Fruit fly (Drosophila melanogaster) whole organism, adult: ENCODE measurements around the gene CG1316.

ENCODE experiments used
- CG11617 ChIP-seq: fragments of 200-800 bp; sonication (Bioruptor generic); optimal IDR thresholded peaks from 2 replicates; lab custom pipeline; 2017; ENCODE audit warnings: mild to moderate bottlenecking, missing biosample characterization, missing genetic modification reagents, missing genetic modification characterization
- CG12768 ChIP-seq: fragments of 200-800 bp; sonication (Bioruptor generic); optimal IDR thresholded peaks from 2 replicates; lab custom pipeline; 2017; ENCODE audit warnings: missing biosample characterization, missing genetic modification characterization, mild to moderate bottlenecking, moderate library complexity, missing genetic modification reagents
- CG14711 ChIP-seq: fragments of 200-800 bp; sonication (Bioruptor generic); optimal IDR thresholded peaks from 2 replicates; lab custom pipeline; 2018; ENCODE audit warnings: missing biosample characterization, mild to moderate bottlenecking, missing genetic modification characterization, moderate library complexity
- CG1620 ChIP-seq: fragments of 200-800 bp; sonication (Bioruptor generic); optimal IDR thresholded peaks from 2 replicates; lab custom pipeline; 2016; ENCODE audit warnings: missing biosample characterization, missing genetic modification characterization
- CG33017 ChIP-seq: fragments of 200-800 bp; sonication (Bioruptor generic); optimal IDR thresholded peaks from 2 replicates; lab custom pipeline; 2018; ENCODE audit warnings: missing biosample characterization, mild to moderate bottlenecking, missing genetic modification characterization, moderate library complexity
- CG5204 ChIP-seq: fragments of 200-800 bp; sonication (Bioruptor generic); optimal IDR thresholded peaks from 2 replicates; lab custom pipeline; 2016; ENCODE audit warnings: missing biosample characterization, missing genetic modification characterization
- CG7045 ChIP-seq: fragments of 200-800 bp; sonication (Bioruptor generic); optimal IDR thresholded peaks from 2 replicates; lab custom pipeline; 2017; ENCODE audit warnings: missing biosample characterization, mild to moderate bottlenecking, missing genetic modification characterization
- CG7101 ChIP-seq: fragments of 200-800 bp; sonication (Bioruptor generic); optimal IDR thresholded peaks from 2 replicates; lab custom pipeline; 2018; ENCODE audit warnings: missing biosample characterization, mild to moderate bottlenecking, missing genetic modification characterization, moderate library complexity
- Clk ChIP-seq: fragments of 200-800 bp; sonication (Bioruptor generic); optimal IDR thresholded peaks from 2 replicates; lab custom pipeline; 2017; ENCODE audit warnings: missing biosample characterization, missing genetic modification characterization
- Crg-1 ChIP-seq: fragments of 200-800 bp; sonication (Bioruptor generic); optimal IDR thresholded peaks from 2 replicates; lab custom pipeline; 2016; ENCODE audit warnings: missing biosample characterization, missing genetic modification characterization
- Hr96 ChIP-seq: fragments of 200-800 bp; sonication (Bioruptor generic); optimal IDR thresholded peaks from 2 replicates; lab custom pipeline; 2016; ENCODE audit warnings: missing biosample characterization, missing genetic modification characterization
- Mnt ChIP-seq: fragments of 200-800 bp; sonication (Bioruptor generic); optimal IDR thresholded peaks from 2 replicates; lab custom pipeline; 2016; ENCODE audit warnings: missing biosample characterization, mild to moderate bottlenecking, missing genetic modification characterization
- bab1 ChIP-seq: fragments of 200-800 bp; sonication (Bioruptor generic); optimal IDR thresholded peaks from 3 replicates; lab custom pipeline; 2019; ENCODE audit warnings: missing biosample characterization, mild to moderate bottlenecking, missing genetic modification characterization, moderate library complexity
- cic ChIP-seq: fragments of 200-800 bp; sonication (Bioruptor generic); optimal IDR thresholded peaks from 2 replicates; lab custom pipeline; 2017; ENCODE audit warnings: missing biosample characterization, mild to moderate bottlenecking, missing genetic modification characterization, moderate library complexity
- cnc ChIP-seq, 2 experiments: fragments of >200 bp; optimal IDR thresholded peaks; 2 replicates each; lab custom pipeline; 2017
- kay ChIP-seq: fragments of 200-800 bp; sonication (Bioruptor generic); peaks from one replicate; lab custom pipeline; 2016; ENCODE audit warnings: missing biosample characterization, missing genetic modification characterization, borderline replicate concordance
- ovo ChIP-seq: fragments of 200-800 bp; sonication (Bioruptor generic); optimal IDR thresholded peaks from 2 replicates; lab custom pipeline; 2016; ENCODE audit warnings: missing biosample characterization, missing genetic modification characterization
- pad ChIP-seq: fragments of 200-800 bp; sonication (Bioruptor generic); optimal IDR thresholded peaks from 3 replicates; lab custom pipeline; 2017; ENCODE audit warnings: missing biosample characterization, missing genetic modification characterization, mild to moderate bottlenecking, moderate library complexity, missing genetic modification reagents
- tj ChIP-seq: fragments of 200-800 bp; sonication (Bioruptor generic); optimal IDR thresholded peaks from 3 replicates; lab custom pipeline; 2017; ENCODE audit warnings: missing biosample characterization, mild to moderate bottlenecking, missing genetic modification characterization, moderate library complexity
- toe ChIP-seq: fragments of 200-800 bp; sonication (Bioruptor generic); optimal IDR thresholded peaks from 2 replicates; lab custom pipeline; 2016; ENCODE audit warnings: missing biosample characterization, missing genetic modification characterization

The CG1316 gene

dm6 chr3L:4269920-4270319 is 13.7 kb upstream of the CG1316 start:
- TF ChIP-seq CG7101 (tag; lab: Kevin White, UChicago) (no peak), CG11617 (GFP tag; lab: Kevin White, UChicago) (no peak), tj (GFP tag; lab: Kevin White, UChicago) (no peak), CG33017 (no peak), cnc (optimal IDR thresholded peaks at IDR 0.05; lab: Kevin White, UChicago) (no peak), CG5204 (no peak), Mnt (GFP tag; lab: Kevin White, UChicago) (no peak), ovo (GFP tag; lab: Kevin White, UChicago) (no peak), Crg-1 (GFP tag; lab: Kevin White, UChicago) (no peak), Hr96 (GFP tag; lab: Kevin White, UChicago) (no peak), CG14711 (tag; lab: Kevin White, UChicago) (no peak), pad (no peak), CG7045 (no peak), cic (no peak), CG1620 (no peak), Clk (no peak), kay (no peak), CG12768 (no peak)

- TF ChIP-seq toe (no peak), CG33017 (no peak), CG12768 (no peak), CG14711 (tag; lab: Kevin White, UChicago) (no peak), CG5204 (no peak), Hr96 (GFP tag; lab: Kevin White, UChicago) (no peak), cnc (optimal IDR thresholded peaks at IDR 0.05; lab: Kevin White, UChicago) (no peak)
Measured at dm6 chr3L:4270949-4271827, 12.5 kb upstream of the CG1316 start.

DNA sequence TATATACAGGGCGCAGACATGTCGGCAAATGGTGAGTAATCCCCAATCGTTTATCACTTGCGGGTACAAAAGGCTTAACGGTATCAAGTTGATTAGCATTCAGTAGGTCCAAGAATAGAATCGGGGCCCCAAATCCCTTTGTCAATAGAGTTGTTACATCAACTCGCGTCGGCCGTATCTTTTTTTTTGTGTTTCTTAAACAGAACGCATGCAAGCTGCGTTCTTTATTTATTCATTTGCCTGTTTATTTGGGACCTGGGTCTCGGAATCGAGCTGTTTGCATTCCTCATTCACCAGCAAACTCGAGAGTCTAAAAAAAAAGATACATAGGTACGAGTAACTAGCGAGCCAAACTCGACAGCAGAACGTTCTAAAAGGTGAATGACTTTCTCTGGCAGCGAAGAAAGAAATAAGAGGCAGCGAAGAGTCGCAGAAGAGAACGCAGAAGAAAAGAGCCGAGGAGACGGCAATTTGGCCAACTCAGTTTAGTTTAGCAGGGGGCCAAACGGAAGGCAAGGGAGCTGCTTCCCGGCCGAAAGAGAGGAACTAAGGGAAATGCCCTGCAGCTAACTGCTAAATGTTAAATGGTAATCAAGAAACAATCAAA is 11.4 kb upstream of the CG1316 start:
- no peak for TF ChIP-seq cic
- TF ChIP-seq Clk: no peak
- no peak for TF ChIP-seq Crg-1 (GFP tag; lab: Kevin White, UChicago)
- TF ChIP-seq CG12768: no peak
- TF ChIP-seq CG7045: no peak
- no peak for TF ChIP-seq Hr96 (GFP tag; lab: Kevin White, UChicago)
- TF ChIP-seq CG11617 (GFP tag; lab: Kevin White, UChicago): no peak
- no peak for TF ChIP-seq CG33017
- TF ChIP-seq CG1620: no peak
- no peak for TF ChIP-seq cnc (optimal IDR thresholded peaks at IDR 0.05; lab: Kevin White, UChicago)
- TF ChIP-seq kay: no peak
- TF ChIP-seq bab1 (GFP tag; lab: Kevin White, UChicago): no peak
- TF ChIP-seq CG7101 (tag; lab: Kevin White, UChicago): no peak
- no peak for TF ChIP-seq Mnt (GFP tag; lab: Kevin White, UChicago)
- TF ChIP-seq toe: no peak
- no peak for TF ChIP-seq CG5204
- no peak for TF ChIP-seq pad
- no peak for TF ChIP-seq CG14711 (tag; lab: Kevin White, UChicago)
- no peak for TF ChIP-seq ovo (GFP tag; lab: Kevin White, UChicago)
- no peak for TF ChIP-seq tj (GFP tag; lab: Kevin White, UChicago)

DNA sequence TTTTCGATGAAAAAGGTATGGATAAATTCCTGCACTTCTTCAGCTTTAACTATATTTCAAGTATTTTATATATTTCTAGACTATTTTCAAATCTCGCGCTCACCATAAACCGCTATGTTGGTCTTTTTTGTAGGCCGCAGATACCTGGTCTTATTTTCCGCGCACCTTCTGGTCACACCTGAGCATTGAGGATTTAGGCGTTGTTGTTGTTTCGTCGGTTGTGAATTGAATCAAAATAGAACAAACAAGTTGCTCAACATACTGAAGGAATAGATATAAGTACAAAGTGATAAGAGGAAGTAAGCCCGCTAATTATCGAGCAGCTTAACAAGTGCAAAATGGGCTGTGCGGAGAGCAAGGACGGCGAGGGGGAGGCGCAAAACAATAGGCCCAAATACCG is 5.9 kb upstream of the CG1316 start, which contains the start of gene Ctl1:
Gene Ctl1, plus strand, starts transcription at position 167 of the 400 bp plus-strand sequence.
- TF ChIP-seq bab1 (GFP tag; lab: Kevin White, UChicago): peak; percentile 23
- TF ChIP-seq CG7045: no peak

DNA sequence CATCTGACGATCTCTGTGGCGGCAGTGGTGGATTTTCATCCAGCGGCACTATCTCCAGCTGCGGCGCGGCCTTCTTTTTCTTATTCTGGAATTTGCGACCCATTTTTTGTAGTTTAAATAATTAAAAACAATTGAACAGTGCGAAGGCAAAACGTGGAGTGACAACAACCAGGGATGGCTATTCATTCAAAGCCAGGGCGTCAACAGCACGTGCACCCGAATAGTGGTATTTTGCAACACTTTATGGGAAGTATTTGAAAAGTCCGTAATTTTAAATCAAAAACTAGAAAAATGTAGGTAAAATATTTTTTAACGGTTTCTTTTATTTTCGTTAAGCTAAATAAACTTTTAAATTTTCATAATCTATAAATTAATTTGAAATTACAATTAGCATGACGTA is 1.0 kb upstream of the CG1316 start, which contains the start of gene CG11583:
Gene CG11583, minus strand, starts transcription at position 191 of the 400 bp plus-strand sequence.
- TF ChIP-seq Crg-1 (GFP tag; lab: Kevin White, UChicago) (peak; percentile 64), toe (peak; percentile 63), CG14711 (tag; lab: Kevin White, UChicago) (peak; percentile 53), tj (GFP tag; lab: Kevin White, UChicago) (no peak), CG5204 (no peak), Hr96 (GFP tag; lab: Kevin White, UChicago) (no peak), CG12768 (peak; percentile 52), pad (peak; percentile 57), CG33017 (peak; percentile 7), Mnt (GFP tag; lab: Kevin White, UChicago) (peak; percentile 100), bab1 (GFP tag; lab: Kevin White, UChicago) (peak; percentile 21), CG1620 (peak; percentile 76), Clk (no peak), CG7045 (peak; percentile 19), CG11617 (GFP tag; lab: Kevin White, UChicago) (no peak), cic (peak; percentile 24), cnc (optimal IDR thresholded peaks at IDR 0.05; lab: Kevin White, UChicago) (no peak), ovo (GFP tag; lab: Kevin White, UChicago) (peak; percentile 26), CG7101 (tag; lab: Kevin White, UChicago) (peak; percentile 72)

DNA sequence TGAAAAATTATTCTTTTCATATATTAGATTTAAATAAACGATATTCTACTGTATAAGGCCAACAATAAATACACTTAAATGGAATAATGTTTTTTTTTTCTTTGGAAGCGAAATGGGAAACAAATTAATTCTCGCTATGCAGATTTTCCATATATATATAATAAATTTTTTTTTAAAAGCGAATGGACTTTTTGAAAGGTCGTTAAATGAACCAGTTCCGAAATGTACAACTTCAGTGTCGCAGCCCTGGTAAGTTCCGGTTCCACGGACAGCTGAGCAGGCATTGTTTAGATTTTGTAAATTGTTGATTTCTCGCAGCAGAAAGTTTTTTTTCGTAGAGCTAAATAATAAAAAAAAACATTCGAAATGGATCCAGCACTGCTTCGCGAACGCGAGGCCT is 3.1 kb downstream of the CG1316 start, which contains the start of gene TfIIEbeta:
Gene TfIIEbeta, plus strand, starts transcription at position 255 of the 400 bp plus-strand sequence.
- TF ChIP-seq CG7045 (no peak), pad (no peak), bab1 (GFP tag; lab: Kevin White, UChicago) (peak; percentile 14), Mnt (GFP tag; lab: Kevin White, UChicago) (no peak), cnc (optimal IDR thresholded peaks at IDR 0.05; lab: Kevin White, UChicago) (no peak), CG1620 (no peak), CG12768 (no peak), tj (GFP tag; lab: Kevin White, UChicago) (peak; percentile 38), toe (no peak), Clk (no peak), ovo (GFP tag; lab: Kevin White, UChicago) (no peak), CG33017 (no peak), kay (no peak), CG14711 (tag; lab: Kevin White, UChicago) (peak; percentile 17), Crg-1 (GFP tag; lab: Kevin White, UChicago) (no peak)
